Worm (Caenorhabditis elegans) whole organism, dauer: ENCODE results near the gene Y48B6A.10.

ENCODE experiments used
- unc-62 ChIP-seq: sonication (generic microtip); optimal IDR thresholded peaks from 2 replicates; lab custom pipeline; 2017; ENCODE audit warnings: missing biosample characterization, missing genetic modification reagents, missing genetic modification characterization

The Y48B6A.10 gene

ce11 chrII:14230075-14230474, 15.9 kb downstream of the Y48B6A.10 start:
- no peak for TF ChIP-seq unc-62

ce11 chrII:14230938-14231337, 16.7 kb downstream of the Y48B6A.10 start:
- TF ChIP-seq unc-62, result no peak

DNA sequence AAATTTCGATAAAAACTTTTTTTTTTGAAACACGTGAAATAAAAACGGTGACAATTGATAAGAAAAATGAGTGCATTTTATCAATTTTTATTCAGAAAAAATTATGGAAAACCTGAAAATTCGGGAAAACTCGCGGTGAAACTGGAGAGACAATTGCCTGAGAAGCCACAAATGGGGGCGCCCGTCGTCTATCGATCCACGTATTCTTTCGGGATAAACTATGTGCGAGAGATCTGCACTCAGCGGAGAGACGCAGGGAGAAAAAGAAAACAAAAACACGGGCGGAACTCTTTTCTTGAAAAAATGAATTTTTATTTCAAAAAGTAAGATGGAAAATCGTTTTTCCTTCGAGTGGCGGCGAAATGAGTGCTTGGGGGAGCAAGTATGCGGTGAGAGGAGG, 19.7 kb downstream of the Y48B6A.10 start, which contains the start of gene men-1:
TSS of gene men-1 (minus strand) at position 242 of the 400 bp plus-strand sequence.
- no peak for TF ChIP-seq unc-62

DNA sequence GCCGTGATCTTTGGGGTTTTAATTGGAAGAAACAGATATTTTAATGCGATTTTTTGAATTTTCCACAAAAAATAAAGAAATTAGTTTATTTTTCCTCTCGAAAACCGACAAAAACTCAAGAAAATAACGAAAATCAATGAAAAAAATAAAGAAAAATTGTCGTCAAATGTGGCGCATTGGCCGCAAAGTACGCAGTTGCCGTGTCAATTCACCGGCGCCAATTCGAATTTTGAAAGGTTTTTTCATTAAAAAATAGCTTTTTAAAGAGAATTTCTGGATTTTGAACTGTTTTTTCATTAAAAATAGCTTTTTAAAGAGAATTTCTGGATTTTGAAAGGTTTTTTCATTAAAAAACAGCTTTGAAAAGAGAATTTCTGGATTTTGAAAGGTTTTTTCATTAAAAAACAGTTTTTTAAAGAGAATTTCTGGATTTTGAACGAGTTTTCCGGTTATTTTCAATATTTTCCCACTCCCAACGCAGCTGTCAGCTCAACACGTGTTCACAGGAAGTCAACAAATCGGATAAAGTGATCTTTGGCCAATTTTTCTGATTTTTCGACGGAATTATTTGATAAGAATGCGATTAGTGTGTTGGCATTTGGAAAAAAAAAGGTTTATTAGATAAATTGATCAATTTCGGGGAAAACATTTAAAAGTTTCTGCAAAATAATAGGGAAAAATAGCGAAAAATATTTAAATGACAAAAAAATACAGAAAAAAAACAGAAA, 20.3 kb downstream of the Y48B6A.10 start:
- no peak for TF ChIP-seq unc-62

DNA sequence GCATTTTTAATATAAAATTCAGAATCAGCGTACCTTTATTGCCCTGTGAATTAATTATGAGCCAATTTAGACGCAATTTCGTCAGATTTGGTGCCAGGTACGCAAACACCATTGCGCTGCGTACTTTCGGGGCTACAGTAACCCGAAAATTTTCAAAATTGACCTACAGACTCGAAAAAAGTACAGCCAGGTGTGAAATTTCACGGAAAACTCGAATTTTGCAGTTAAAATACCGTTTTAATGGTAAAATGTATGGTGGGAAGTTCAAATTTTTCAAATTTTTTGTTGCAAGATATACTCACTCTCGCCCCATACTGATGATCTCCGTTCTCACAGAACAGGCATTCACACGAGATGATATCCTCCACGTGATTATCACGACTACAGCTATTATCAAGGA, 22.4 kb downstream of the Y48B6A.10 start:
- TF ChIP-seq unc-62, result no peak

- TF ChIP-seq unc-62, result no peak
Observed at ce11 chrII:14237245-14237806, 23.1 kb downstream of the Y48B6A.10 start.

DNA sequence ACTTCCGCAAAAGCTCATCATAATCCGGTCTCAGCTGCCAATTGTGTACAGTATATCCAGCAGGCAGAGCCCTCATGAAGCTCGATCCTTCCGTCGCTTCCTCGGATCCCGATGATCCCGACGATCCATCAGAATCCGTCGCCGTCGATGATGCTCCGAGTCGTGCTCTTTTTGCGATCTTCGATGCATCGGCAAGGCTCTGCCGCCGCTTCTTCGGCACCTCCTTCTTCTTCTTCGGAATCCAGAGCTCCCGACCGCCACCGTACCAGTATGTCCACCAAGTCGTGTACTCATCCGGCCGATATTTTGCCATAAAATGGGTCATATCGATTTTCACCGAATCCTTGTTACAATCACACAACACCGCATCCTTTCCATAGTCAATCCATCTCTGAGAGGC, 25.7 kb downstream of the Y48B6A.10 start:
- TF ChIP-seq unc-62, result no peak

DNA sequence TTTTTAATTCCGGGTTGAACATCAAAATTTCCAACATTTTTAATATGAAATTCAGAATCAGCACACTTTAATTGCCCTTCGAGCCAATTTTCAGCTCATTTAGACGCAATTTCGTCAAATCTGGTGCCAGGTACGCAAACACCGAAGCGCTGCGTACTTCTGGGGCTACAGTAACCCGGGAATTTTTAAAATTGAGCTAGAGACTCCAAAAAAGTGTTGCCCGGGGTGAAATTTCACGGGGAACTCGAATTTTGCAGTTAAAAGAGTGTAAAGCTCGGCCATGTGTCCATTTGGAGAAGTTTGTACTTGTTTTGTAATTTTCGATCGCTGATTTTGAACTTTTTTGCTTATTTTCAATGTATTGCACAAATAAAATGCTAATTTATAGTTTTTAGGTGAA, 28.1 kb downstream of the Y48B6A.10 start:
- no peak for TF ChIP-seq unc-62

ce11 chrII:14243503-14243902, 29.3 kb downstream of the Y48B6A.10 start, which contains the start of gene jmjd-2:
jmjd-2 (minus strand) TSS chrII:14243603.
- no peak for TF ChIP-seq unc-62

ce11 chrII:14244457-14245254, 30.4 kb downstream of the Y48B6A.10 start:
- no peak for TF ChIP-seq unc-62

DNA sequence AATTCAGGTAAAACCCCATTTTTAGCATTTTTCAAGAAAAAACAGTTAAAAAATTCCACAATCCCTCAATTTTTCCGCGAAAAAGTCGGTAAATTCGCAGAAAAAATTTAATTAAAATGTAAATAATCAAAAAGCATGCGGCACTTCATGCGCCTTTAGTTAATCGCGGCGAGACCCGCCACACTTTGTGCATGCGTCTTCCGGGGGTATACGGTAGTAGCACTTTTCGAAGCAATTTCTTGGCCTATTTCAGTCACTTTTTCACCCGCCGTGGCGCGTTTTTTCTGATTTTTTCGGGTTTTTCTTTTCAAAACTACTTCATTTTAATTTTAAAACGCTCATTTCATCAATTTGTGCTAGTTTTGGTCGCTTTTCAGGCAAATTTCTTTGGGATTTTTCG, 33.0 kb downstream of the Y48B6A.10 start:
- no peak for TF ChIP-seq unc-62

ce11 chrII:14247748-14248502, 33.7 kb downstream of the Y48B6A.10 start:
- TF ChIP-seq unc-62, result no peak

DNA sequence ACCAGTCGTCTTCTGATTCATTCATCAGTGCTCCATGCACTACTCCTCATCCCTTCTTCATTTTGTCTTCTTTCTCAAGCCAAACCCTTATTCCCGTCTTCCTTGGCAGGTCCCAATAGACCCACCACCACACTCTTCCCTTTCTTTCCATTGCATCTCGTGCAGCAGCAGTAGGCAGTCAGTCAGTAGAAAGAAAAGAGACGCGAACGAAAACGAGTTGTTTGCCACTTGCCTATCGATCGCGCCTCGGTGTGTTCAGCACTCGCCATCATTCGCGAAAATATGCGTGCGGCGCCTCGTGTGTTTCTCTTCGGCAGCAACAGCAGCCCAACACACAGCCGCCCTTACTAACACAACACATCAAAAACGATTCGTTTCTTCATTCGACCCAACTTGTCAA, 35.3 kb downstream of the Y48B6A.10 start:
- TF ChIP-seq unc-62, result no peak

DNA sequence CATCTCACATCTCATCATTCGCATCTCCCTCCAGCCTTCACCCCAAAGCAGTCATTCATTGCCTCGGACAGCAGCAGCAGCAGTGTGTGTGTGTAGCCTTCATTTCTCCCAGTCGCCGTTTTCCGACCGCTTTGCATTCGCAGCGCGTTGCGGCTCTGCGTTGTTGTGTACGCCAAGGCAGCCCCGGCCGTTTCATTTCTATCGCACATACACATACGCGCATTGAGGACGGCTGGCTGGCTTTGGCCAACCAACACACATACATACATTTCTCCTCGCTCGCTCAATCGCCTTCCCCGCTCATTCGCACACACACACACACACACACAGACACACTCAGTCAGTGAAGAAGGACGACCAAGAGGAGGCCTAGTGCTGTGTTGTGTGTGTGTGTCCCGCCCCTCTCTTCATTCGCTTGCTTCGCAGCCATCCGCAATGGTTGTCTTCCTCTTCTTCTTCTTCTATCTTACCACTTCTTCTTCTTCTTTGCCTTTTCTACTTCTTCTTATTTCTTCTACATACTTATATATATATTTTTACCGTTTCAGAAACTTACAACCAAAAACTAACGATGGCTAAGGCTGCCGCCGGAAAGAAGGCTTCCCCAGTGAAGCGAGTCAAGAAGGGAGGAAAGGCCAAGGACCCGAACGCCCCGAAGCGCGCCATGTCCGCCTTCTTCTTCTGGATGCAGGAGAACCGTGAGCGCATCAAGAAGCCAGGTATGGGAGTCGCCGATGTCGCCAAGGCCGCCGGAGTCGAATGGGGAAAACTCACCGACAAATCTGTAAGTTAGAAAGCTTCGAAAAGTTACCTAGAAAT, 36.1 kb downstream of the Y48B6A.10 start, which contains the start of gene hmg-1.1:
TSS of gene hmg-1.1 (plus strand) at position 549 of the 819 bp plus-strand sequence.
- TF ChIP-seq unc-62, result no peak

DNA sequence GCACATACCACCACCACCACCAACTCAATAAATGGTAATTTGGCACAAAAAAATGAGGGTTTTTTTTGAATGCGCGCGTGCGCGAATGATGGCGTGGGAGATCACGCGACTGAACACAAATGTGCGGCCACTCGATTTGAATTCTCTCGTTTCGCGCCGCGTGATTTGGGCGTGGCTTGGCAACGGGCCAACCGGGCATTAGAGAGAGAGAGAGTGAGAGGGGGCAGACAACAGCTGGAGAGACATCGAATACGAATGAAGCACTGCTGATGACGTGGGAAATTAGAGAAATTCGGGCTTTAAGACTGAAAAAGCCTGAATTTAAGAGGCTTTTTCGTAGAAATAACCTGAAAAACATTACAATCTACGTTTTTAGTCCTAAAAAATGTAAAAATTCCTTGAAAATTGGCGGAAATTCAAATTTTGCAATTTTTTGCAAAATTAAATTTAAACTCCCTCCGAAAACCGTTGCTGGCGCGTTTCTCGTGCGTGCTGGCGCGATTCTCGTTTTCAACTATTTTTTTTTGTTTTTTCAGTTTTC, 37.3 kb downstream of the Y48B6A.10 start:
- TF ChIP-seq unc-62, result no peak

- TF ChIP-seq unc-62, result no peak
Observed at ce11 chrII:14252057-14252456, 37.8 kb downstream of the Y48B6A.10 start, which contains the start of gene Y54G11A.2. Y54G11A.2 (plus strand) TSS chrII:14252357.
